Worm (Caenorhabditis elegans) whole organism, L4 larva: Measurements from ENCODE around the gene wdr-20.

ENCODE experiments used
- D1046.2 ChIP-seq: fragments of 200-800 bp; sonication (Bioruptor generic); IDR thresholded peaks from 2 replicates; pipeline ENCODE4 v1.3.6; 2022; ENCODE audit warnings: missing genetic modification characterization, missing compliant biosample characterization
- F26F4.8 ChIP-seq: fragments of 200-800 bp; sonication (Bioruptor generic); conservative IDR thresholded peaks from 2 replicates; pipeline ENCODE4 v1.3.6; 2022; ENCODE audit warnings: missing genetic modification characterization, missing compliant biosample characterization
- F44E2.7 ChIP-seq: fragments of 200-800 bp; sonication (Bioruptor generic); IDR thresholded peaks from 2 replicates; pipeline ENCODE4 v2.1.2; 2022; ENCODE audit warnings: missing genetic modification characterization, missing compliant biosample characterization
- F49E8.2 ChIP-seq: sonication (generic microtip); optimal IDR thresholded peaks from 2 replicates; lab custom pipeline; 2016; ENCODE audit warnings: missing compliant biosample characterization, mild to moderate bottlenecking, missing genetic modification characterization, borderline replicate concordance
- T26A8.4 ChIP-seq: fragments of 200-800 bp; sonication (Bioruptor generic); IDR thresholded peaks from 2 replicates; pipeline ENCODE4 v1.3.6; 2022; ENCODE audit warnings: missing genetic modification characterization, missing compliant biosample characterization
- ZK337.2 ChIP-seq: fragments of 200-800 bp; sonication (Bioruptor generic); IDR thresholded peaks from 2 replicates; pipeline ENCODE4 v1.3.6; 2022; ENCODE audit warnings: missing genetic modification reagents, missing genetic modification characterization, missing compliant biosample characterization
- ZK546.5 ChIP-seq, 2 experiments: sonication (generic microtip); optimal IDR thresholded peaks; 2 replicates each; lab custom pipeline; 2017; ENCODE audit warnings: missing biosample characterization in 2 of 2, missing genetic modification characterization in 2 of 2
- aha-1 ChIP-seq: fragments of 150-350 bp; peaks from one replicate; lab custom pipeline; 2014; ENCODE audit warnings: missing biosample characterization, missing genetic modification characterization
- ama-1 ChIP-seq: fragments of 150-350 bp; optimal IDR thresholded peaks from 2 replicates; lab custom pipeline; 2014; ENCODE audit warnings: inconsistent platforms, mixed read lengths
- attf-4 ChIP-seq: sonication (generic microtip); optimal IDR thresholded peaks from 3 replicates; lab custom pipeline; 2017; ENCODE audit warnings: missing biosample characterization, missing genetic modification characterization
- ceh-28 ChIP-seq: fragments of 150-350 bp; optimal IDR thresholded peaks from 2 replicates; lab custom pipeline; 2014; ENCODE audit warnings: missing biosample characterization, missing genetic modification reagents, missing genetic modification characterization
- ceh-82 ChIP-seq: sonication (generic microtip); optimal IDR thresholded peaks from 2 replicates; lab custom pipeline; 2017; ENCODE audit warnings: missing biosample characterization, missing genetic modification characterization
- cey-2 ChIP-seq: sonication (generic microtip); optimal IDR thresholded peaks from 3 replicates; lab custom pipeline; 2017; ENCODE audit warnings: missing genetic modification characterization, mild to moderate bottlenecking, missing compliant biosample characterization, antibody characterized with exemption, borderline replicate concordance; ENCODE audit not compliant: insufficient read depth
- daf-16 ChIP-seq, 3 experiments: sonication (generic microtip); optimal IDR thresholded peaks; 2 replicates each; lab custom pipeline; 2016 to 2017; ENCODE audit warnings: missing genetic modification characterization in 3 of 3, missing genetic modification reagents in 3 of 3, mild to moderate bottlenecking in 2 of 3, missing compliant biosample characterization in 2 of 3, missing biosample characterization in 1 of 3, moderate library complexity in 1 of 3
- dmd-8 ChIP-seq: fragments of 200-800 bp; sonication (Bioruptor generic); IDR thresholded peaks from 2 replicates; pipeline ENCODE4 v1.3.6; 2022; ENCODE audit warnings: missing genetic modification characterization, missing compliant biosample characterization
- dmd-9 ChIP-seq: fragments of 200-800 bp; sonication (Bioruptor generic); IDR thresholded peaks from 2 replicates; pipeline ENCODE4 v1.3.6; 2022; ENCODE audit warnings: missing genetic modification reagents, missing genetic modification characterization, missing compliant biosample characterization
- dpl-1 ChIP-seq: fragments of 150-350 bp; optimal IDR thresholded peaks from 2 replicates; lab custom pipeline; 2014; ENCODE audit warnings: missing biosample characterization, missing genetic modification reagents, missing genetic modification characterization
- hlh-30 ChIP-seq: sonication (generic microtip); optimal IDR thresholded peaks from 2 replicates; lab custom pipeline; 2017; ENCODE audit warnings: antibody characterized with exemption, mild to moderate bottlenecking, missing genetic modification characterization, missing compliant biosample characterization; ENCODE audit not compliant: insufficient read depth
- jun-1 ChIP-seq: fragments of 150-350 bp; optimal IDR thresholded peaks from 2 replicates; lab custom pipeline; 2014; ENCODE audit warnings: missing biosample characterization, missing genetic modification reagents, missing genetic modification characterization
- lin-38 ChIP-seq: fragments of 200-800 bp; sonication (Bioruptor generic); IDR thresholded peaks from 2 replicates; pipeline ENCODE4 v1.3.6; 2022; ENCODE audit warnings: missing genetic modification reagents, missing genetic modification characterization, missing compliant biosample characterization
- lin-39 ChIP-seq: fragments of 150-350 bp; optimal IDR thresholded peaks from 2 replicates; lab custom pipeline; 2014; ENCODE audit warnings: missing biosample characterization, missing genetic modification reagents, missing genetic modification characterization
- lir-3 ChIP-seq: sonication (generic microtip); optimal IDR thresholded peaks from 2 replicates; lab custom pipeline; 2016; ENCODE audit warnings: mild to moderate bottlenecking, missing genetic modification characterization, missing compliant biosample characterization
- nhr-10 ChIP-seq: fragments of 150-350 bp; optimal IDR thresholded peaks from 2 replicates; lab custom pipeline; 2014; ENCODE audit warnings: missing biosample characterization, missing genetic modification characterization
- nhr-102 ChIP-seq: sonication (generic microtip); optimal IDR thresholded peaks from 2 replicates; lab custom pipeline; 2016; ENCODE audit warnings: mild to moderate bottlenecking, missing genetic modification characterization, moderate library complexity, missing compliant biosample characterization
- nhr-42 ChIP-seq: fragments of 200-800 bp; sonication (Bioruptor generic); IDR thresholded peaks from 2 replicates; pipeline ENCODE4 v1.3.6; 2022; ENCODE audit warnings: missing genetic modification characterization, missing compliant biosample characterization
- nhr-76 ChIP-seq: fragments of 150-350 bp; optimal IDR thresholded peaks from 2 replicates; lab custom pipeline; 2014; ENCODE audit warnings: missing biosample characterization, missing genetic modification characterization
- php-3 ChIP-seq: fragments of 200-800 bp; sonication (Bioruptor generic); IDR thresholded peaks from 2 replicates; pipeline ENCODE4 v1.3.6; 2022; ENCODE audit warnings: missing genetic modification reagents, missing genetic modification characterization, missing compliant biosample characterization
- pqm-1 ChIP-seq: sonication (generic microtip); optimal IDR thresholded peaks from 2 replicates; lab custom pipeline; 2017; ENCODE audit warnings: missing biosample characterization, missing genetic modification characterization
- rbr-2 ChIP-seq: sonication (generic microtip); optimal IDR thresholded peaks from 2 replicates; lab custom pipeline; 2016; ENCODE audit warnings: missing genotype, missing genetic modification characterization, missing compliant biosample characterization
- saeg-2 ChIP-seq: fragments of 200-800 bp; sonication (Bioruptor generic); IDR thresholded peaks from 2 replicates; pipeline ENCODE4 v1.3.6; 2022; ENCODE audit warnings: missing genetic modification reagents, missing genetic modification characterization, missing compliant biosample characterization
- sdz-12 ChIP-seq: fragments of 200-800 bp; sonication (Bioruptor generic); optimal IDR thresholded peaks from 2 replicates; lab custom pipeline; 2018; ENCODE audit warnings: mild to moderate bottlenecking, missing genetic modification characterization, missing compliant biosample characterization
- set-16 ChIP-seq: fragments of 200-800 bp; sonication (Bioruptor generic); IDR thresholded peaks from 2 replicates; pipeline ENCODE4 v1.3.6; 2022; ENCODE audit warnings: missing genetic modification reagents, missing genetic modification characterization, missing compliant biosample characterization
- snpc-1.2 ChIP-seq: fragments of 200-800 bp; sonication (Bioruptor generic); IDR thresholded peaks from 2 replicates; pipeline ENCODE4 v1.3.6; 2022; ENCODE audit warnings: missing genetic modification reagents, missing genetic modification characterization, missing compliant biosample characterization
- snpc-4 ChIP-seq: fragments of 150-350 bp; optimal IDR thresholded peaks from 2 replicates; lab custom pipeline; 2014; ENCODE audit warnings: missing biosample characterization, missing genetic modification characterization
- unc-130 ChIP-seq: sonication (generic microtip); optimal IDR thresholded peaks from 2 replicates; lab custom pipeline; 2016; ENCODE audit warnings: missing genetic modification reagents, missing genetic modification characterization, missing compliant biosample characterization
- unc-62 ChIP-seq, 3 experiments: fragments of 150-350 bp in 1 of 3; sonication (generic microtip); optimal IDR thresholded peaks in 2 of 3; peaks in 1 of 3; 1 replicate in 1 of 3; 2 replicates in 2 of 3; lab custom pipeline; 2014 to 2017; ENCODE audit warnings: missing biosample characterization in 3 of 3, missing genetic modification characterization in 3 of 3, missing genetic modification reagents in 3 of 3, missing genotype in 1 of 3
- vab-7 ChIP-seq: fragments of 200-800 bp; sonication (Bioruptor generic); IDR thresholded peaks from 2 replicates; pipeline ENCODE4 v1.3.6; 2022; ENCODE audit warnings: missing genetic modification reagents, missing genetic modification characterization, missing compliant biosample characterization
- zag-1 ChIP-seq: fragments of 150-350 bp; optimal IDR thresholded peaks from 2 replicates; lab custom pipeline; 2014; ENCODE audit warnings: missing biosample characterization, missing genetic modification characterization
- zfp-2 ChIP-seq: sonication (generic microtip); optimal IDR thresholded peaks from 2 replicates; lab custom pipeline; 2016; ENCODE audit warnings: mild to moderate bottlenecking, missing genetic modification characterization, missing compliant biosample characterization
- zfp-3 ChIP-seq: fragments of 200-800 bp; sonication (Bioruptor generic); conservative IDR thresholded peaks from 2 replicates; pipeline ENCODE4 v1.3.6; 2022; ENCODE audit warnings: missing genetic modification reagents, missing genetic modification characterization, missing compliant biosample characterization
- zip-11 ChIP-seq: fragments of 200-800 bp; sonication (Bioruptor generic); IDR thresholded peaks from 2 replicates; pipeline ENCODE4 v1.3.6; 2022; ENCODE audit warnings: missing genetic modification characterization, missing compliant biosample characterization
- ztf-11 ChIP-seq: fragments of 150-350 bp; optimal IDR thresholded peaks from 2 replicates; lab custom pipeline; 2014; ENCODE audit warnings: missing biosample characterization, missing genetic modification characterization
- ztf-7 ChIP-seq: fragments of 150-350 bp; optimal IDR thresholded peaks from 2 replicates; lab custom pipeline; 2014; ENCODE audit warnings: missing biosample characterization, missing genetic modification characterization

wdr-20 gene

ce11 chrV:10138582-10138981, 4.6 kb upstream of the wdr-20 start:
- TF ChIP-seq set-16 (GFP tag; lab: Robert Waterston, UW) (peak; percentile 63), lin-38 (GFP tag; lab: Robert Waterston, UW) (peak; percentile 60), snpc-1.2 (GFP tag; lab: Robert Waterston, UW) (peak; percentile 63; the same call in 1 of the 2 replicates)

DNA sequence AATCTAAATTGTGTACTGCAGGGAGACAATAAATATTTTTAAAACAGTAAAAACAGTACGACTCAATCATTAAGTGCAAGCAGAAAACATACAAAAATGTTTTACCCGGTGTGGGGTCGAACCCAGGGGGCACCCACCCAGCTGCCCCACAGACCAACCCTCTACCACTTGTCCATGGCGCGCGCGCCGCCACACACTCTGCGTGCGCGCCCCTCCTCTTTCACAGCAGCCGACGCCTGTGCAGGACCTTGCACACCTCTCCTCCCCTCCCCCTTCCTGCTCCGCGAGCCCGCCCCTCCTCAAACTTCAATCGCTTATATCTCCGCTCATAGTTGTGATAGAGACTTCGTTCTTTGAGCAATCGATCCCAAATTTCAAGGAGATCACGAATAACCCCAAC, 2.7 kb upstream of the wdr-20 start:
- TF ChIP-seq set-16 (GFP tag; lab: Robert Waterston, UW) = peak; percentile 47; the same call in 1 of the 2 replicates

- TF ChIP-seq lir-3 (tag; lab: Kevin White, UChicago) = no peak
- TF ChIP-seq hlh-30 (tag; lab: Kevin White, UChicago) = no peak
- TF ChIP-seq zag-1 = no peak
- TF ChIP-seq dmd-8 (GFP tag; lab: Robert Waterston, UW) = peak; percentile 60; the same call in 1 of the 2 replicates
Measured at ce11 chrV:10133277-10133676, 681 bp downstream of the wdr-20 start.

DNA sequence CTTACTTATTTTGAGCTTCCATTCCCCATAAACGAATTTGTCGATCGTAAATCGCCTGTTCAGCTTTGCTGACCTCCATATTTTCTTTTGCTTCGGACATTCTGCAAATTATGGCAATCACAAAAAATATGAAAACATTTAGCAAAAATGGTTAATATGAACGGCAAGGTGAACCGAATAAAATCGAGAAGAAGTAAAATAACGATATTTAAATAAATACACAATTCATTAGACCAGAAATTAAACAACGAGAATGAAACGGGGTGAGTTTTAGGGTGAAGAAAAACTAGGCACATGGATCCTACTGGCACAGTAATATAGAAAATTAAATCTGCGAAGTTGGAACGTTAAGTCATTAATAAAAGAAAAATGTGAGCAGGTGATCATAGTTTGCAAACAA, 3.8 kb downstream of the wdr-20 start, which contains the start of gene aos-1:
TSS of gene aos-1 (minus strand) at position 101 of the 400 bp plus-strand sequence.
- TF ChIP-seq hlh-30 (tag; lab: Kevin White, UChicago) = no peak
- TF ChIP-seq ztf-7 = no peak
- no peak for TF ChIP-seq sdz-12 (GFP tag; lab: Kevin White, UChicago)
- TF ChIP-seq lin-38 (GFP tag; lab: Robert Waterston, UW) = no peak
- no peak for TF ChIP-seq ztf-11
- TF ChIP-seq attf-4 (tag; lab: Kevin White, UChicago) = no peak
- TF ChIP-seq php-3 (GFP tag; lab: Robert Waterston, UW) = no peak
- TF ChIP-seq unc-130 = no peak
- no peak for TF ChIP-seq dmd-9 (GFP tag; lab: Robert Waterston, UW)
- no peak for TF ChIP-seq ceh-28 (tag; lab: Kevin White, UChicago)
- no peak for TF ChIP-seq ceh-82 (tag; lab: Kevin White, UChicago)
- no peak for TF ChIP-seq zfp-2
- TF ChIP-seq lin-39 = no peak
- TF ChIP-seq nhr-10 = no peak

DNA sequence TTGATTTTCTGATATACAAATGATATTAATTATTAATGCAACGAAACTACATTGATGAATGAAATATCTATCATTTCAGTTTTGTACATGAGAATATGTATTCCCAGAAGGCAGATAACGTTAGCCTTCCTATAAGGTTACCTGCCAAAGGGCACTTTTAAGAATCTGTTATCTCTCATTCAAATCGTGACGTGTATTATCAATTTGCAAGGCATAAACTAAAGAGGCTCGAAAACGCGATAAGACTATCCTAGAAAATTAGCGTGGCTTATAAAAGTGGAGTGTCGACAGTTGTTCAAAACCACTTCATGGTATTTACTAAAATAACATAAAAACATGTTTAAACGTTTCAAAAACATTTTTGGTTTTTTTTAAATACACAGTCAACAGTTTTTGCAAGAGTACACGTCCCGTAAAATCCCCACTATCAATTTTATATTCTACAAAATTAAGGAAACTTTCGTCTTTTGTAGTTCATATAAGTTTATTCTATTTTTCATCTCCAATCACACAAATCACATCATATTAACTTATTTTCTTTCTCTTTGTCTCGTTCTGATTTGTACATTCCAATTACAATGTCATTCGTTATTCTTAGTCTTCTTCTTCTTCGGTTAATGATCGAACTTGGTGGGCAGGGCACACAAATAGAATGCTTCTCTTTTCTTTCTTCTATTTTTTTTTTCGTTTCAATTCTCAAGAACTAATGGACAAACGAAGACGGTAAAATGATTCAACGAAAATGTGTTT, 9.0 kb downstream of the wdr-20 start, which contains the start of gene C08B6.10:
TSS of gene C08B6.10 (plus strand) at position 700 of the 750 bp plus-strand sequence.
- TF ChIP-seq ztf-7 (no peak), nhr-42 (GFP tag; lab: Robert Waterston, UW) (no peak), ztf-11 (no peak), cey-2 (tag; lab: Kevin White, UChicago) (no peak), daf-16 (GFP tag; optimal IDR thresholded peaks at IDR 0.05; lab: Kevin White, UChicago) (no peak), daf-16 (tag; optimal IDR thresholded peaks at IDR 0.05; lab: Kevin White, UChicago) (peak; percentile 69), ama-1 (no peak), snpc-4 (tag; lab: Kevin White, UChicago) (no peak), zfp-3 (GFP tag; lab: Robert Waterston, UW) (no peak), nhr-76 (no peak), D1046.2 (GFP tag; lab: Robert Waterston, UW) (no peak), F44E2.7 (GFP tag; lab: Robert Waterston, UW) (no peak), jun-1 (tag; lab: Kevin White, UChicago) (no peak), nhr-102 (tag; lab: Kevin White, UChicago) (no peak), ZK337.2 (no peak), T26A8.4 (GFP tag; lab: Robert Waterston, UW) (no peak), saeg-2 (GFP tag; lab: Robert Waterston, UW) (no peak), pqm-1 (tag; lab: Kevin White, UChicago) (peak; percentile 19), dpl-1 (GFP tag; lab: Kevin White, UChicago) (no peak), F26F4.8 (GFP tag; lab: Robert Waterston, UW) (no peak), nhr-10 (no peak), aha-1 (no peak), vab-7 (GFP tag; lab: Robert Waterston, UW) (no peak), rbr-2 (no peak), zip-11 (GFP tag; lab: Robert Waterston, UW) (no peak), unc-62 (GFP tag; optimal IDR thresholded peaks at IDR 0.05 in 1 of 2; lab: Kevin White, UChicago) (peak in 1 of 2 experiments; percentile 83), unc-62 (tag; optimal IDR thresholded peaks at IDR 0.05; lab: Kevin White, UChicago) (no peak), F49E8.2 (tag; lab: Kevin White, UChicago) (no peak), ZK546.5 (tag; optimal IDR thresholded peaks at IDR 0.05; lab: Kevin White, UChicago) (no peak)
